Worm (Caenorhabditis elegans): Measurements from ENCODE around the gene F11D11.22.

F11D11.22 gene

DNA sequence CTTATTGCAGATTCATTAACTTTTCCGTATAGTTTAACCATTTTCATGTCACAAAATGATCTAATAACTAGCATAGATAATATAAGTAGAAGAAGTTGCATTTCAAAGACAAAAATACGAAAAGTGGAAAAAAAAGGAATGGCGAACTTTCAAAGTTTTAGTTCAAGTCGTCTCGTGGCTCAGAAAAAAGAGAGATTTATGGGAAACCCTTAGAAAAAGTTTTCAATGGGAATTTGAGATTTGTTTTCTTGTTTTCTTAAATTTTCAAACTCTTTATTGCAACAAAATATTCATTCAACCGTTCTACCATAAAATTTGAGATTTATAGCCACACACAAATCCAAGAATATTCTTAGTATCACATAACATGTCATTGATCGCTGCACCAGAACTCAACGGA is 20.0 kb upstream of the F11D11.22 start, which contains the start of gene clec-250 (continued):
- TF ChIP-seq atf-7 (tag; optimal IDR thresholded peaks at IDR 0.05), result no peak
- no peak for TF ChIP-seq ccch-3 (GFP tag; optimal IDR thresholded peaks at IDR 0.05)
- TF ChIP-seq F37B4.10 (GFP tag; IDR thresholded peaks at IDR 0.05), result no peak
- TF ChIP-seq dox-1 (GFP tag; IDR thresholded peaks at IDR 0.05), result no peak

- TF ChIP-seq dox-1 (GFP tag; IDR thresholded peaks at IDR 0.05), result 0 out of 2 replicates have a peak, but pooled peaks have one; percentile 9
- no peak for TF ChIP-seq nhr-27 (tag; optimal IDR thresholded peaks at IDR 0.05)
- no peak for TF ChIP-seq ekl-4 (GFP tag; IDR thresholded peaks at IDR 0.05)
- TF ChIP-seq zim-3 (tag; optimal IDR thresholded peaks at IDR 0.05), result no peak
- TF ChIP-seq zfh-2 (GFP tag; conservative IDR thresholded peaks at IDR 0.05), result peak; percentile 77; the same call in 1 of the 2 replicates
Observed at ce11 chrV:18746937-18747660, 15.0 kb upstream of the F11D11.22 start, which contains the start of gene clec-251. Gene clec-251 (minus strand): TSS chrV:18746987.

DNA sequence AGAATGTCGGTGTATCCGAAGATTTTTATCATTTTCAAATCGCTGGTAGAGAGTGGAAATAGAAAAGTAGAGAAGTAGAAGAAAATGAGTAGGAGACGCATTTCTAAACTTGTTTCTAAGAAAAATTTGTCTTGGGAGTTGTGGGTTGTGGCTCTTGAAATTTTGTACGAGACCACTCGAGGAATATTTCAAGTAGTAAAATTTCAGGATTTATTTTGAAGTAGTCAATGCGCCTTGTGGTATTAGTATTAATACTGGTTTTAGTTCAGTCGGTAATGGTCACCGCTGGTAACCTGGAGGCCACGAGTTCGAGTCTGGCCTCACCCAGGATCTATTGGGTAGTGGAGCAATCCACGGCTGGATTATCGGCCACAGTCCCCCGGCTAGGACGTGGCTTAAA is 13.4 kb upstream of the F11D11.22 start, which contains the start of gene clec-252:
clec-252 (minus strand) TSS at position 101 of the 400 bp plus-strand sequence.
- TF ChIP-seq mes-4 (tag; optimal IDR thresholded peaks at IDR 0.05) (no peak), efl-1 (GFP tag; optimal IDR thresholded peaks at IDR 0.05) (no peak), ztf-3 (GFP tag; optimal IDR thresholded peaks at IDR 0.05) (no peak), die-1 (tag; optimal IDR thresholded peaks at IDR 0.05) (no peak), unc-130 (GFP tag; optimal IDR thresholded peaks at IDR 0.05) (no peak), Y56A3A.18 (GFP tag; IDR thresholded peaks at IDR 0.05) (no peak), sptf-2 (GFP tag; optimal IDR thresholded peaks at IDR 0.05) (no peak), snpc-3.4 (tag; optimal IDR thresholded peaks at IDR 0.05) (no peak), mcd-1 (GFP tag; IDR thresholded peaks at IDR 0.05) (no peak), ceh-40 (GFP tag; IDR thresholded peaks at IDR 0.05) (no peak), snpc-4 (GFP tag; optimal IDR thresholded peaks at IDR 0.05) (no peak), snpc-4 (tag; optimal IDR thresholded peaks at IDR 0.05) (no peak), Y67H2A.10 (GFP tag; conservative IDR thresholded peaks at IDR 0.05) (no peak), xnd-1 (tag; optimal IDR thresholded peaks at IDR 0.05) (no peak)

ce11 chrV:18750445-18750844 is 11.7 kb upstream of the F11D11.22 start, which contains the start of the genes F11D11.21 and F11D11.12:
Gene F11D11.21 (minus strand): TSS chrV:18750545.
Gene F11D11.12 (minus strand): TSS chrV:18750682.
- TF ChIP-seq akir-1 (GFP tag; optimal IDR thresholded peaks at IDR 0.05) (no peak), ceh-91 (GFP tag; IDR thresholded peaks at IDR 0.05) (no peak), lin-40 (tag; optimal IDR thresholded peaks at IDR 0.05) (no peak), lsl-1 (GFP tag; optimal IDR thresholded peaks at IDR 0.05) (no peak), repo-1 (tag; optimal IDR thresholded peaks at IDR 0.05) (no peak), chd-7 (tag; optimal IDR thresholded peaks at IDR 0.05) (no peak), ztf-28 (GFP tag; IDR thresholded peaks at IDR 0.05) (no peak), gei-17 (GFP tag; optimal IDR thresholded peaks at IDR 0.05) (no peak), C17E4.6 (GFP tag; IDR thresholded peaks at IDR 0.05) (no peak), ccch-3 (GFP tag; optimal IDR thresholded peaks at IDR 0.05) (no peak)

DNA sequence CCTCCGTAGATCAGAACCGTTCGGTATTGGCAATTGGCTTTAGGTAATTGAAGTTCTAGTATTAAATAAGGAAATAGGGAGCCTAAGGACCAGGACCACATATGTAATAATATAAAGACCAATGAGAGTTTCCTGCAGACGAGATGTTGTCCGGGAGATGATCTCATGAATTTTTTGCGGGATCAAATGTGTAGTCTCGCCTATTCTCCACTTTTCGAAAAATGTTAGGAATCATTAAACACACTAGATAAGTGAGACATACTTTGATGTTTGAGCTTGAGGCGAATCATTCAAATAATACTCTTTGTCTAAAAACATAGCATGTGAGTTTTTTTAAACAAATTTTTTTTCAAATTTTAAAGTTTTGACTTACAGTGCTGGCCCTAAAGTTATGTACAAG is 9.1 kb upstream of the F11D11.22 start, which contains the start of gene F11D11.6:
F11D11.6 (minus strand) TSS at position 101 of the 400 bp plus-strand sequence.
- TF ChIP-seq athp-1 (tag; optimal IDR thresholded peaks at IDR 0.05), result no peak
- no peak for TF ChIP-seq F39B2.1 (GFP tag; IDR thresholded peaks at IDR 0.05)
- no peak for TF ChIP-seq mxl-1 (tag; optimal IDR thresholded peaks at IDR 0.05)
- no peak for TF ChIP-seq F49E8.2 (tag; optimal IDR thresholded peaks at IDR 0.05; ENCODE audit: insufficient read depth)
- TF ChIP-seq attf-6 (GFP tag; IDR thresholded peaks at IDR 0.05), result no peak
- TF ChIP-seq Y53F4B.3 (GFP tag; IDR thresholded peaks at IDR 0.05), result no peak
- TF ChIP-seq F57A8.1 (GFP tag; optimal IDR thresholded peaks at IDR 0.05), result no peak
- TF ChIP-seq let-526 (GFP tag; IDR thresholded peaks at IDR 0.05), result no peak
- no peak for TF ChIP-seq F23B12.7 (tag; optimal IDR thresholded peaks at IDR 0.05; ENCODE audit: insufficient read depth)
- TF ChIP-seq B0035.1 (tag; optimal IDR thresholded peaks at IDR 0.05), result no peak
- no peak for TF ChIP-seq zim-3 (tag; optimal IDR thresholded peaks at IDR 0.05)
- no peak for TF ChIP-seq egrh-3 (GFP tag; IDR thresholded peaks at IDR 0.05)
- no peak for TF ChIP-seq nfyb-1 (GFP tag; IDR thresholded peaks at IDR 0.05)

All from whole organism, young adult.